Worm (Caenorhabditis elegans) whole organism, L4 larva: Measurements from ENCODE around the gene hsp-16.41.

Experiments
- egl-27 ChIP-seq: sonication (generic microtip); optimal IDR thresholded peaks from 3 replicates; lab custom pipeline; 2017; ENCODE audit warnings: missing biosample characterization, missing genetic modification reagents, missing genetic modification characterization
- hmg-1.1 ChIP-seq: fragments of 200-800 bp; sonication (Bioruptor generic); IDR thresholded peaks from 2 replicates; pipeline ENCODE4 v1.3.6; 2022; ENCODE audit warnings: missing genetic modification reagents, missing genetic modification characterization, missing compliant biosample characterization
- lin-38 ChIP-seq: fragments of 200-800 bp; sonication (Bioruptor generic); IDR thresholded peaks from 2 replicates; pipeline ENCODE4 v1.3.6; 2022; ENCODE audit warnings: missing genetic modification reagents, missing genetic modification characterization, missing compliant biosample characterization
- madf-9 ChIP-seq: fragments of 200-800 bp; sonication (Bioruptor generic); conservative IDR thresholded peaks from 2 replicates; pipeline ENCODE4 v1.3.6; 2022; ENCODE audit warnings: missing genetic modification reagents, missing genetic modification characterization, missing compliant biosample characterization
- nhr-237 ChIP-seq: sonication (generic microtip); optimal IDR thresholded peaks from 2 replicates; lab custom pipeline; 2017; ENCODE audit warnings: missing biosample characterization, missing genetic modification characterization
- spr-3 ChIP-seq: fragments of 200-800 bp; sonication (Bioruptor generic); optimal IDR thresholded peaks from 2 replicates; lab custom pipeline; 2018; ENCODE audit warnings: mild to moderate bottlenecking, missing genetic modification characterization, missing compliant biosample characterization
- tag-97 ChIP-seq: fragments of 200-800 bp; sonication (Bioruptor generic); IDR thresholded peaks from 2 replicates; pipeline ENCODE4 v1.3.6; 2022; ENCODE audit warnings: missing genetic modification characterization, missing compliant biosample characterization
- unc-130 ChIP-seq: sonication (generic microtip); optimal IDR thresholded peaks from 2 replicates; lab custom pipeline; 2016; ENCODE audit warnings: missing genetic modification reagents, missing genetic modification characterization, missing compliant biosample characterization

ce11 chrV:1779994-1780393, 25.0 kb upstream of the hsp-16.41 start:
- TF ChIP-seq spr-3 (GFP tag; lab: Kevin White, UChicago), result no peak
- no peak for TF ChIP-seq unc-130 (GFP tag; lab: Kevin White, UChicago)
- TF ChIP-seq lin-38, result no peak
- TF ChIP-seq madf-9 (GFP tag; lab: Robert Waterston, UW), result no peak
- no peak for TF ChIP-seq tag-97 (GFP tag; lab: Robert Waterston, UW)
- no peak for TF ChIP-seq egl-27 (tag; lab: Kevin White, UChicago)
- TF ChIP-seq nhr-237 (tag; lab: Kevin White, UChicago), result no peak
- TF ChIP-seq hmg-1.1 (GFP tag; lab: Robert Waterston, UW), result no peak
